Fruit fly (Drosophila melanogaster) whole organism, pupa: ENCODE measurements around the gene CG15739.
A peak's percentile ranks its signal among the peaks of the same experiment; 100 is the strongest.

Experiments used
- CG13204 ChIP-seq: fragments of 200-800 bp; sonication (Bioruptor generic); optimal IDR thresholded peaks from 2 replicates; lab custom pipeline; 2018; ENCODE audit warnings: missing biosample characterization, mild to moderate bottlenecking, missing genetic modification characterization, moderate library complexity
- CG14655 ChIP-seq: fragments of 200-800 bp; sonication (Bioruptor generic); optimal IDR thresholded peaks from 3 replicates; lab custom pipeline; 2017; ENCODE audit warnings: mild to moderate bottlenecking, missing biosample characterization, missing genetic modification reagents, missing genetic modification characterization
- CG32121 ChIP-seq: fragments of 200-800 bp; sonication (Bioruptor generic); IDR thresholded peaks from 2 replicates; pipeline ENCODE4 v1.3.6; 2022; ENCODE audit warnings: missing biosample characterization, missing genetic modification characterization
- CG4496 ChIP-seq: fragments of 200-800 bp; sonication (Bioruptor generic); IDR thresholded peaks from 3 replicates; pipeline ENCODE4 v1.3.6; 2022; ENCODE audit warnings: missing biosample characterization, missing genetic modification characterization
- Pif1B ChIP-seq: fragments of 200-800 bp; sonication (Bioruptor generic); optimal IDR thresholded peaks from 3 replicates; lab custom pipeline; 2016; ENCODE audit warnings: missing biosample characterization, missing genetic modification characterization
- fd96Ca ChIP-seq: fragments of 200-800 bp; sonication (Bioruptor generic); IDR thresholded peaks from 3 replicates; pipeline ENCODE4 v1.3.6; 2022; ENCODE audit warnings: missing biosample characterization, missing genetic modification characterization

DNA sequence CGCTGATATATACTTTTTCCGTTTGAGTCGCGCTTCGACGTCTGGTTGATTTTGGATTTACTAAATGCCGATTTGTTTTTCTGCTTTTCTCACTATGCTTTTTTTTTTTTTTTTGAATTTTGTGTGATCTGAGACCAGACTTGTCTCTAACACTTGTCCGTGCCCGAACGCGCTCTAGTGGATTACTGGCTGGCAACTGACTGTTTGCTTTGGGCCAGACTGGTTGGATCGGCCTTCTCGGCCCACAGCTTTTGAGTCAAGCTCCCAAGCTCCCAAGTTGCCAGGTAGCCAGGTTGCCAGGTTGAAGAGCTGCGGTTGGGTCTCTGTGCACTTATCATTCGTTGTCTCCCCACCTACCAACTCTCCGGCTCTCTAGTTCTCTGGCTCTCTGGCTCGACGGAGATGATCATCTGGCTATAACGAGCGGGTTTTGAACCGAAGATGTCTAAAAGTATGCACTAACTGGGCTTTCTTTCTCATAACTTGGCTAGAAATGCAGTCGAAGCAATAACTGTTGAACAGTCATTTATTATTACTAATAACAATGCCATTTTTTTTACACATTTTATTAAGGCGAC, 44.0 kb downstream of the CG15739 start, which contains the start of gene pot:
- no peak for TF ChIP-seq CG4496 (GFP tag; lab: Robert Waterston, UW)
- TF ChIP-seq Pif1B (GFP tag; lab: Kevin White, UChicago) = no peak
- 0 out of 3 replicates have a peak, but pooled peaks have one; percentile 21 for TF ChIP-seq fd96Ca
- TF ChIP-seq CG14655 (GFP tag; lab: Kevin White, UChicago) = no peak
- no peak for TF ChIP-seq CG32121 (GFP tag; lab: Robert Waterston, UW)
- no peak for TF ChIP-seq CG13204 (GFP tag; lab: Kevin White, UChicago)
